Fruit fly (Drosophila melanogaster): Measurements from ENCODE around the gene CG7889.

- no peak for TF ChIP-seq CG8478 (optimal IDR thresholded peaks at IDR 0.05)
- no peak for TF ChIP-seq CTCF (optimal IDR thresholded peaks at IDR 0.05)
Observed at dm6 chrX:19215215-19215614, 28.2 kb upstream of the CG7889 start, which contains the start of gene Muc18B.
